Worm (Caenorhabditis elegans) whole organism, early embryonic: ENCODE data around the gene C27C12.4.

Experiments used
- B0310.2 ChIP-seq: sonication (generic microtip); optimal IDR thresholded peaks from 2 replicates; lab custom pipeline; 2016; ENCODE audit warnings: mild to moderate bottlenecking, missing genetic modification characterization, missing compliant biosample characterization
- F13C5.2 ChIP-seq: sonication (generic microtip); optimal IDR thresholded peaks from 2 replicates; lab custom pipeline; 2017; ENCODE audit warnings: mild to moderate bottlenecking, missing genetic modification characterization, inconsistent platforms, missing compliant biosample characterization
- aly-1 ChIP-seq: sonication (generic microtip); optimal IDR thresholded peaks from 2 replicates; lab custom pipeline; 2016; ENCODE audit warnings: missing genetic modification characterization, missing compliant biosample characterization
- ama-1 ChIP-seq: fragments of 150-350 bp; optimal IDR thresholded peaks from 2 replicates; lab custom pipeline; 2014
- ceh-13 ChIP-seq: fragments of 200-800 bp; sonication (Bioruptor generic); optimal IDR thresholded peaks from 2 replicates; lab custom pipeline; 2018; ENCODE audit warnings: mild to moderate bottlenecking, missing genetic modification characterization, missing compliant biosample characterization
- ceh-36 ChIP-seq: sonication (generic microtip); optimal IDR thresholded peaks from 2 replicates; lab custom pipeline; 2016; ENCODE audit warnings: missing genetic modification characterization, inconsistent platforms, missing compliant biosample characterization
- ets-7 ChIP-seq: sonication (generic microtip); optimal IDR thresholded peaks from 2 replicates; lab custom pipeline; 2016; ENCODE audit warnings: missing genotype, missing genetic modification characterization, missing compliant biosample characterization
- flt-1 ChIP-seq: fragments of 200-800 bp; sonication (Bioruptor generic); IDR thresholded peaks from 2 replicates; pipeline ENCODE4 v1.3.6; 2022; ENCODE audit warnings: missing genetic modification characterization, missing compliant biosample characterization
- hmbx-1 ChIP-seq: sonication (generic microtip); optimal IDR thresholded peaks from 2 replicates; lab custom pipeline; 2016; ENCODE audit warnings: mild to moderate bottlenecking, missing genetic modification characterization, missing compliant biosample characterization
- hmg-4 ChIP-seq: fragments of 200-800 bp; sonication (Bioruptor generic); optimal IDR thresholded peaks from 2 replicates; lab custom pipeline; 2018; ENCODE audit warnings: mild to moderate bottlenecking, missing genetic modification characterization, missing compliant biosample characterization
- hnd-1 ChIP-seq: sonication (generic microtip); optimal IDR thresholded peaks from 2 replicates; lab custom pipeline; 2016; ENCODE audit warnings: missing genetic modification characterization, missing compliant biosample characterization
- pes-1 ChIP-seq: fragments of 200-800 bp; sonication (Bioruptor generic); IDR thresholded peaks from 2 replicates; pipeline ENCODE4 v1.3.6; 2022; ENCODE audit warnings: missing genetic modification reagents, missing genetic modification characterization, missing compliant biosample characterization
- scrt-1 ChIP-seq: fragments of 200-800 bp; sonication (Bioruptor generic); IDR thresholded peaks from 2 replicates; pipeline ENCODE4 v1.3.6; 2022; ENCODE audit warnings: missing genetic modification characterization, missing compliant biosample characterization
- sea-1 ChIP-seq: fragments of 200-800 bp; sonication (Bioruptor generic); conservative IDR thresholded peaks from 2 replicates; pipeline ENCODE4 v1.3.6; 2022; ENCODE audit warnings: missing genetic modification characterization, missing compliant biosample characterization
- tbx-11 ChIP-seq: fragments of 200-800 bp; sonication (Bioruptor generic); IDR thresholded peaks from 2 replicates; pipeline ENCODE4 v1.3.6; 2022; ENCODE audit warnings: missing genetic modification characterization, missing compliant biosample characterization
- tbx-37 ChIP-seq: fragments of 200-800 bp; sonication (Bioruptor generic); conservative IDR thresholded peaks from 2 replicates; pipeline ENCODE4 v1.3.6; 2022; ENCODE audit warnings: missing genetic modification reagents, missing genetic modification characterization, missing compliant biosample characterization
- tra-4 ChIP-seq: sonication (generic microtip); optimal IDR thresholded peaks from 2 replicates; lab custom pipeline; 2017; ENCODE audit warnings: missing genetic modification characterization, missing compliant biosample characterization

Gene C27C12.4

ce11 chrX:14851904-14852303, 2.0 kb upstream of the C27C12.4 start:
- no peak for TF ChIP-seq F13C5.2
- no peak for TF ChIP-seq ets-7 (tag; lab: Kevin White, UChicago)
- no peak for TF ChIP-seq pes-1 (GFP tag; lab: Robert Waterston, UW)
- no peak for TF ChIP-seq tra-4 (tag; lab: Kevin White, UChicago)
- no peak for TF ChIP-seq scrt-1 (GFP tag; lab: Robert Waterston, UW)
- TF ChIP-seq tbx-37 (GFP tag; lab: Robert Waterston, UW) = no peak
- no peak for TF ChIP-seq ama-1 (lab: Kevin White, UChicago)
- TF ChIP-seq hmg-4 (GFP tag; lab: Kevin White, UChicago) = no peak
- TF ChIP-seq B0310.2 = no peak
- TF ChIP-seq aly-1 (tag; lab: Kevin White, UChicago) = no peak
- no peak for TF ChIP-seq ceh-36 (tag; lab: Kevin White, UChicago)
- TF ChIP-seq hnd-1 (tag; lab: Kevin White, UChicago) = no peak
- TF ChIP-seq ceh-13 = no peak

ce11 chrX:14861752-14862151, 7.9 kb downstream of the C27C12.4 start, which contains the start of gene dmd-4:
Gene dmd-4 (minus strand): TSS chrX:14861852.
- no peak for TF ChIP-seq B0310.2
- no peak for TF ChIP-seq hmbx-1
- TF ChIP-seq hnd-1 (tag; lab: Kevin White, UChicago) = no peak

ce11 chrX:14865744-14866143, 11.9 kb downstream of the C27C12.4 start, which contains the start of gene C27C12.3:
Gene C27C12.3 (minus strand): TSS chrX:14865844.
- TF ChIP-seq tbx-37 (GFP tag; lab: Robert Waterston, UW) (no peak), flt-1 (GFP tag; lab: Robert Waterston, UW) (no peak), ceh-36 (tag; lab: Kevin White, UChicago) (no peak)

ce11 chrX:14868200-14868599, 14.3 kb downstream of the C27C12.4 start, which contains the start of gene F31F6.1:
Gene F31F6.1 (minus strand): TSS chrX:14868300.
- TF ChIP-seq hmbx-1 = no peak
- no peak for TF ChIP-seq F13C5.2
- no peak for TF ChIP-seq aly-1 (tag; lab: Kevin White, UChicago)
- TF ChIP-seq ets-7 (tag; lab: Kevin White, UChicago) = no peak
- no peak for TF ChIP-seq flt-1 (GFP tag; lab: Robert Waterston, UW)
- no peak for TF ChIP-seq scrt-1 (GFP tag; lab: Robert Waterston, UW)
- no peak for TF ChIP-seq tbx-37 (GFP tag; lab: Robert Waterston, UW)
- no peak for TF ChIP-seq hmg-4 (GFP tag; lab: Kevin White, UChicago)
- TF ChIP-seq ceh-13 = no peak
- no peak for TF ChIP-seq ama-1 (lab: Kevin White, UChicago)
- no peak for TF ChIP-seq sea-1
- no peak for TF ChIP-seq tra-4 (tag; lab: Kevin White, UChicago)
- TF ChIP-seq hnd-1 (tag; lab: Kevin White, UChicago) = no peak
- TF ChIP-seq pes-1 (GFP tag; lab: Robert Waterston, UW) = no peak
- no peak for TF ChIP-seq ceh-36 (tag; lab: Kevin White, UChicago)

- no peak for TF ChIP-seq ets-7 (tag; lab: Kevin White, UChicago)
- TF ChIP-seq tbx-37 (GFP tag; lab: Robert Waterston, UW) = no peak
- no peak for TF ChIP-seq flt-1 (GFP tag; lab: Robert Waterston, UW)
- TF ChIP-seq F13C5.2 = no peak
- no peak for TF ChIP-seq aly-1 (tag; lab: Kevin White, UChicago)
- no peak for TF ChIP-seq B0310.2
- TF ChIP-seq scrt-1 (GFP tag; lab: Robert Waterston, UW) = no peak
- TF ChIP-seq sea-1 = no peak
- no peak for TF ChIP-seq tbx-11 (GFP tag; lab: Robert Waterston, UW)
- TF ChIP-seq tra-4 (tag; lab: Kevin White, UChicago) = no peak
- no peak for TF ChIP-seq pes-1 (GFP tag; lab: Robert Waterston, UW)
Observed at ce11 chrX:14871780-14872179, 17.9 kb downstream of the C27C12.4 start, which contains the start of gene F31F6.2. Gene F31F6.2 (minus strand): TSS chrX:14871880.

ce11 chrX:14872817-14873469, 19.1 kb downstream of the C27C12.4 start, which contains the start of gene F31F6.3:
Gene F31F6.3 (minus strand): TSS chrX:14872867.
- no peak for TF ChIP-seq F13C5.2
- TF ChIP-seq ets-7 (tag; lab: Kevin White, UChicago) = no peak
- TF ChIP-seq tbx-37 (GFP tag; lab: Robert Waterston, UW) = no peak
- no peak for TF ChIP-seq ceh-13
- no peak for TF ChIP-seq pes-1 (GFP tag; lab: Robert Waterston, UW)
- no peak for TF ChIP-seq flt-1 (GFP tag; lab: Robert Waterston, UW)
- no peak for TF ChIP-seq aly-1 (tag; lab: Kevin White, UChicago)
- TF ChIP-seq B0310.2 = no peak
- TF ChIP-seq ama-1 (lab: Kevin White, UChicago) = no peak
- no peak for TF ChIP-seq hmbx-1
- no peak for TF ChIP-seq ceh-36 (tag; lab: Kevin White, UChicago)
- TF ChIP-seq tra-4 (tag; lab: Kevin White, UChicago) = no peak
- TF ChIP-seq hnd-1 (tag; lab: Kevin White, UChicago) = no peak
- no peak for TF ChIP-seq scrt-1 (GFP tag; lab: Robert Waterston, UW)
- no peak for TF ChIP-seq hmg-4 (GFP tag; lab: Kevin White, UChicago)
- no peak for TF ChIP-seq sea-1
- TF ChIP-seq tbx-11 (GFP tag; lab: Robert Waterston, UW) = no peak

ce11 chrX:14875668-14876067, 21.8 kb downstream of the C27C12.4 start, which contains the start of gene sssh-1:
Gene sssh-1 (plus strand): TSS chrX:14875968.
- TF ChIP-seq scrt-1 (GFP tag; lab: Robert Waterston, UW) = no peak
- TF ChIP-seq sea-1 = no peak
- no peak for TF ChIP-seq tbx-11 (GFP tag; lab: Robert Waterston, UW)
- no peak for TF ChIP-seq B0310.2
- TF ChIP-seq hnd-1 (tag; lab: Kevin White, UChicago) = no peak
- TF ChIP-seq F13C5.2 = no peak
- TF ChIP-seq hmg-4 (GFP tag; lab: Kevin White, UChicago) = no peak
- TF ChIP-seq ets-7 (tag; lab: Kevin White, UChicago) = no peak
- no peak for TF ChIP-seq ceh-36 (tag; lab: Kevin White, UChicago)
